Fruit fly (Drosophila melanogaster) whole organism, adult: ENCODE results near the gene Liprin-alpha.

Experiments
- CG11617 ChIP-seq: fragments of 200-800 bp; sonication (Bioruptor generic); optimal IDR thresholded peaks from 2 replicates; lab custom pipeline; 2017; ENCODE audit warnings: mild to moderate bottlenecking, missing biosample characterization, missing genetic modification reagents, missing genetic modification characterization
- CG12768 ChIP-seq: fragments of 200-800 bp; sonication (Bioruptor generic); optimal IDR thresholded peaks from 2 replicates; lab custom pipeline; 2017; ENCODE audit warnings: missing biosample characterization, missing genetic modification characterization, mild to moderate bottlenecking, moderate library complexity, missing genetic modification reagents
- CG14711 ChIP-seq: fragments of 200-800 bp; sonication (Bioruptor generic); optimal IDR thresholded peaks from 2 replicates; lab custom pipeline; 2018; ENCODE audit warnings: missing biosample characterization, mild to moderate bottlenecking, missing genetic modification characterization, moderate library complexity
- CG1620 ChIP-seq: fragments of 200-800 bp; sonication (Bioruptor generic); optimal IDR thresholded peaks from 2 replicates; lab custom pipeline; 2016; ENCODE audit warnings: missing biosample characterization, missing genetic modification characterization
- CG33017 ChIP-seq: fragments of 200-800 bp; sonication (Bioruptor generic); optimal IDR thresholded peaks from 2 replicates; lab custom pipeline; 2018; ENCODE audit warnings: missing biosample characterization, mild to moderate bottlenecking, missing genetic modification characterization, moderate library complexity
- CG5204 ChIP-seq: fragments of 200-800 bp; sonication (Bioruptor generic); optimal IDR thresholded peaks from 2 replicates; lab custom pipeline; 2016; ENCODE audit warnings: missing biosample characterization, missing genetic modification characterization
- CG7045 ChIP-seq: fragments of 200-800 bp; sonication (Bioruptor generic); optimal IDR thresholded peaks from 2 replicates; lab custom pipeline; 2017; ENCODE audit warnings: missing biosample characterization, mild to moderate bottlenecking, missing genetic modification characterization
- CG7101 ChIP-seq: fragments of 200-800 bp; sonication (Bioruptor generic); optimal IDR thresholded peaks from 2 replicates; lab custom pipeline; 2018; ENCODE audit warnings: missing biosample characterization, mild to moderate bottlenecking, missing genetic modification characterization, moderate library complexity
- Clk ChIP-seq: fragments of 200-800 bp; sonication (Bioruptor generic); optimal IDR thresholded peaks from 2 replicates; lab custom pipeline; 2017; ENCODE audit warnings: missing biosample characterization, missing genetic modification characterization
- Crg-1 ChIP-seq: fragments of 200-800 bp; sonication (Bioruptor generic); optimal IDR thresholded peaks from 2 replicates; lab custom pipeline; 2016; ENCODE audit warnings: missing biosample characterization, missing genetic modification characterization
- Hr96 ChIP-seq: fragments of 200-800 bp; sonication (Bioruptor generic); optimal IDR thresholded peaks from 2 replicates; lab custom pipeline; 2016; ENCODE audit warnings: missing biosample characterization, missing genetic modification characterization
- Mnt ChIP-seq: fragments of 200-800 bp; sonication (Bioruptor generic); optimal IDR thresholded peaks from 2 replicates; lab custom pipeline; 2016; ENCODE audit warnings: missing biosample characterization, mild to moderate bottlenecking, missing genetic modification characterization
- bab1 ChIP-seq: fragments of 200-800 bp; sonication (Bioruptor generic); optimal IDR thresholded peaks from 3 replicates; lab custom pipeline; 2019; ENCODE audit warnings: missing biosample characterization, mild to moderate bottlenecking, missing genetic modification characterization, moderate library complexity
- cic ChIP-seq: fragments of 200-800 bp; sonication (Bioruptor generic); optimal IDR thresholded peaks from 2 replicates; lab custom pipeline; 2017; ENCODE audit warnings: missing biosample characterization, mild to moderate bottlenecking, missing genetic modification characterization, moderate library complexity
- cnc ChIP-seq, 2 experiments: fragments of >200 bp; optimal IDR thresholded peaks; 2 replicates each; lab custom pipeline; 2017
- kay ChIP-seq: fragments of 200-800 bp; sonication (Bioruptor generic); peaks from one replicate; lab custom pipeline; 2016; ENCODE audit warnings: missing biosample characterization, missing genetic modification characterization, borderline replicate concordance
- ovo ChIP-seq: fragments of 200-800 bp; sonication (Bioruptor generic); optimal IDR thresholded peaks from 2 replicates; lab custom pipeline; 2016; ENCODE audit warnings: missing biosample characterization, missing genetic modification characterization
- pad ChIP-seq: fragments of 200-800 bp; sonication (Bioruptor generic); optimal IDR thresholded peaks from 3 replicates; lab custom pipeline; 2017; ENCODE audit warnings: missing biosample characterization, missing genetic modification characterization, mild to moderate bottlenecking, moderate library complexity, missing genetic modification reagents
- tj ChIP-seq: fragments of 200-800 bp; sonication (Bioruptor generic); optimal IDR thresholded peaks from 3 replicates; lab custom pipeline; 2017; ENCODE audit warnings: missing biosample characterization, mild to moderate bottlenecking, missing genetic modification characterization, moderate library complexity
- toe ChIP-seq: fragments of 200-800 bp; sonication (Bioruptor generic); optimal IDR thresholded peaks from 2 replicates; lab custom pipeline; 2016; ENCODE audit warnings: missing biosample characterization, missing genetic modification characterization

Gene Liprin-alpha

dm6 chr2L:6722822-6723749, 617 bp upstream of the Liprin-alpha start, which contains the start of gene homer:
Gene homer (minus strand): TSS chr2L:6723359.
- TF ChIP-seq Clk (GFP tag; lab: Kevin White, UChicago) (no peak), Mnt (GFP tag; lab: Kevin White, UChicago) (peak; percentile 7), kay (GFP tag; lab: Kevin White, UChicago) (no peak), cnc (optimal IDR thresholded peaks at IDR 0.05; lab: Kevin White, UChicago) (no peak), ovo (GFP tag; lab: Kevin White, UChicago) (no peak), cic (GFP tag; lab: Kevin White, UChicago) (peak; percentile 61), tj (GFP tag; lab: Kevin White, UChicago) (peak; percentile 20), CG33017 (no peak), CG7045 (GFP tag; lab: Kevin White, UChicago) (peak; percentile 3), CG14711 (tag; lab: Kevin White, UChicago) (no peak), bab1 (GFP tag; lab: Kevin White, UChicago) (no peak), Crg-1 (GFP tag; lab: Kevin White, UChicago) (no peak), pad (no peak), CG12768 (GFP tag; lab: Kevin White, UChicago) (no peak), CG1620 (GFP tag; lab: Kevin White, UChicago) (no peak), CG5204 (GFP tag; lab: Kevin White, UChicago) (no peak), CG11617 (GFP tag; lab: Kevin White, UChicago) (no peak), CG7101 (tag; lab: Kevin White, UChicago) (no peak), toe (peak; percentile 62), Hr96 (GFP tag; lab: Kevin White, UChicago) (no peak)

dm6 chr2L:6732566-6732965, 8.9 kb downstream of the Liprin-alpha start, which contains the start of gene TTLL3B:
Gene TTLL3B (plus strand): TSS chr2L:6732866.
- TF ChIP-seq kay (GFP tag; lab: Kevin White, UChicago): no peak
- TF ChIP-seq CG7101 (tag; lab: Kevin White, UChicago): no peak
- TF ChIP-seq CG7045 (GFP tag; lab: Kevin White, UChicago): no peak
- no peak for TF ChIP-seq CG1620 (GFP tag; lab: Kevin White, UChicago)
- TF ChIP-seq Mnt (GFP tag; lab: Kevin White, UChicago): no peak
- no peak for TF ChIP-seq ovo (GFP tag; lab: Kevin White, UChicago)
- no peak for TF ChIP-seq cnc (optimal IDR thresholded peaks at IDR 0.05; lab: Kevin White, UChicago)
- no peak for TF ChIP-seq CG14711 (tag; lab: Kevin White, UChicago)
- no peak for TF ChIP-seq toe
- no peak for TF ChIP-seq Clk (GFP tag; lab: Kevin White, UChicago)
- TF ChIP-seq Crg-1 (GFP tag; lab: Kevin White, UChicago): no peak
- TF ChIP-seq CG33017: no peak
- TF ChIP-seq CG5204 (GFP tag; lab: Kevin White, UChicago): no peak
- no peak for TF ChIP-seq CG11617 (GFP tag; lab: Kevin White, UChicago)
- TF ChIP-seq cic (GFP tag; lab: Kevin White, UChicago): no peak
- no peak for TF ChIP-seq tj (GFP tag; lab: Kevin White, UChicago)
- TF ChIP-seq pad: no peak
- TF ChIP-seq Hr96 (GFP tag; lab: Kevin White, UChicago): no peak
- no peak for TF ChIP-seq CG12768 (GFP tag; lab: Kevin White, UChicago)

dm6 chr2L:6740088-6740487, 16.4 kb downstream of the Liprin-alpha start, which contains the start of gene TTLL3A:
Gene TTLL3A (minus strand): TSS chr2L:6740188.
- TF ChIP-seq cic (GFP tag; lab: Kevin White, UChicago): no peak
- TF ChIP-seq bab1 (GFP tag; lab: Kevin White, UChicago): no peak

dm6 chr2L:6741980-6742591, 18.4 kb downstream of the Liprin-alpha start, which contains the start of gene meng:
Gene meng (plus strand): TSS chr2L:6742502.
- TF ChIP-seq Hr96 (GFP tag; lab: Kevin White, UChicago) (no peak), kay (GFP tag; lab: Kevin White, UChicago) (peak; percentile 71), CG7101 (tag; lab: Kevin White, UChicago) (no peak)

- no peak for TF ChIP-seq bab1 (GFP tag; lab: Kevin White, UChicago)
- TF ChIP-seq CG33017: no peak
- TF ChIP-seq Clk (GFP tag; lab: Kevin White, UChicago): no peak
- no peak for TF ChIP-seq CG1620 (GFP tag; lab: Kevin White, UChicago)
- no peak for TF ChIP-seq toe
- no peak for TF ChIP-seq CG7101 (tag; lab: Kevin White, UChicago)
- TF ChIP-seq pad: no peak
- TF ChIP-seq Crg-1 (GFP tag; lab: Kevin White, UChicago): no peak
- no peak for TF ChIP-seq cic (GFP tag; lab: Kevin White, UChicago)
- no peak for TF ChIP-seq CG12768 (GFP tag; lab: Kevin White, UChicago)
- no peak for TF ChIP-seq CG14711 (tag; lab: Kevin White, UChicago)
- TF ChIP-seq CG11617 (GFP tag; lab: Kevin White, UChicago): no peak
- no peak for TF ChIP-seq cnc (optimal IDR thresholded peaks at IDR 0.05; lab: Kevin White, UChicago)
- TF ChIP-seq CG7045 (GFP tag; lab: Kevin White, UChicago): no peak
- no peak for TF ChIP-seq Mnt (GFP tag; lab: Kevin White, UChicago)
Measured at dm6 chr2L:6745522-6745921, 21.8 kb downstream of the Liprin-alpha start, which contains the start of gene CG31910. Gene CG31910 (minus strand): TSS chr2L:6745622.
